Fruit fly (Drosophila melanogaster): ENCODE measurements around the gene CG1632.

dm6 chrX:8271363-8272061, 19.0 kb downstream of the CG1632 start, which contains the start of gene Corp:
- TF ChIP-seq psq (optimal IDR thresholded peaks at IDR 0.05) (no peak), h (optimal IDR thresholded peaks at IDR 0.05) (no peak), ttk (optimal IDR thresholded peaks at IDR 0.05) (no peak), Sin3A (optimal IDR thresholded peaks at IDR 0.05) (no peak)

All from Kc167 (cell line).